Worm (Caenorhabditis elegans): ENCODE results near the gene F53B7.7.

Gene F53B7.7

ce11 chrV:11007651-11008050 is 8.8 kb downstream of the F53B7.7 start:
- peak; percentile 44 for TF ChIP-seq jun-1 (tag; optimal IDR thresholded peaks at IDR 0.05)
- peak; percentile 24 for TF ChIP-seq pqm-1 (tag; optimal IDR thresholded peaks at IDR 0.05)
- no peak for TF ChIP-seq egl-5 (tag; optimal IDR thresholded peaks at IDR 0.05)
- no peak for TF ChIP-seq nhr-77 (tag; optimal IDR thresholded peaks at IDR 0.05)
- TF ChIP-seq ZK546.5 (tag; optimal IDR thresholded peaks at IDR 0.05) = no peak
- peak; percentile 80 for TF ChIP-seq elt-2 (tag; optimal IDR thresholded peaks at IDR 0.05)
- TF ChIP-seq mml-1 (tag; optimal IDR thresholded peaks at IDR 0.05) = no peak

ce11 chrV:11009124-11009524 is 10.2 kb downstream of the F53B7.7 start:
- TF ChIP-seq egl-27 (tag; optimal IDR thresholded peaks at IDR 0.05) = no peak
- TF ChIP-seq aly-2 (tag; optimal IDR thresholded peaks at IDR 0.05) = no peak
- no peak for TF ChIP-seq lsy-12 (tag; optimal IDR thresholded peaks at IDR 0.05)
- no peak for TF ChIP-seq fkh-2 (tag; optimal IDR thresholded peaks at IDR 0.05)
- no peak for TF ChIP-seq nfya-1 (tag; optimal IDR thresholded peaks at IDR 0.05; ENCODE audit: insufficient read depth)
- no peak for TF ChIP-seq ztf-4 (tag; optimal IDR thresholded peaks at IDR 0.05)
- TF ChIP-seq hmg-11 (tag; optimal IDR thresholded peaks at IDR 0.05) = no peak
- TF ChIP-seq mml-1 (tag; optimal IDR thresholded peaks at IDR 0.05) = no peak
- TF ChIP-seq tbx-2 (tag; optimal IDR thresholded peaks at IDR 0.05) = no peak
- no peak for TF ChIP-seq nhr-67 (tag; optimal IDR thresholded peaks at IDR 0.05)
- no peak for TF ChIP-seq ztf-11 (tag; optimal IDR thresholded peaks at IDR 0.05)
- no peak for TF ChIP-seq nhr-76 (tag; optimal IDR thresholded peaks at IDR 0.05)
- TF ChIP-seq lin-15B (tag; optimal IDR thresholded peaks at IDR 0.05) = no peak
- TF ChIP-seq pqm-1 (tag; optimal IDR thresholded peaks at IDR 0.05) = peak; percentile 74
- peak; percentile 40 for TF ChIP-seq jun-1 (tag; optimal IDR thresholded peaks at IDR 0.05)
- no peak for TF ChIP-seq nhr-23 (tag; optimal IDR thresholded peaks at IDR 0.05)
- TF ChIP-seq zag-1 (tag; optimal IDR thresholded peaks at IDR 0.05) = no peak
- TF ChIP-seq ceh-28 (tag; optimal IDR thresholded peaks at IDR 0.05) = no peak
- no peak for TF ChIP-seq eor-1 (tag; optimal IDR thresholded peaks at IDR 0.05)
- TF ChIP-seq lin-39 (tag; optimal IDR thresholded peaks at IDR 0.05) = no peak
- TF ChIP-seq elt-2 (tag; optimal IDR thresholded peaks at IDR 0.05) = peak; percentile 92
- no peak for TF ChIP-seq nhr-12 (tag; optimal IDR thresholded peaks at IDR 0.05)

- no peak for TF ChIP-seq nhr-23 (tag; optimal IDR thresholded peaks at IDR 0.05)
- TF ChIP-seq nfya-1 (tag; optimal IDR thresholded peaks at IDR 0.05; ENCODE audit: insufficient read depth) = no peak
- no peak for TF ChIP-seq egl-27 (tag; optimal IDR thresholded peaks at IDR 0.05)
- no peak for TF ChIP-seq daf-12 (tag; optimal IDR thresholded peaks at IDR 0.05)
- no peak for TF ChIP-seq nhr-77 (tag; optimal IDR thresholded peaks at IDR 0.05)
- no peak for TF ChIP-seq pqm-1 (tag; optimal IDR thresholded peaks at IDR 0.05)
- TF ChIP-seq nhr-76 (tag; optimal IDR thresholded peaks at IDR 0.05) = no peak
- TF ChIP-seq ZK546.5 (tag; optimal IDR thresholded peaks at IDR 0.05) = no peak
- no peak for TF ChIP-seq hmg-11 (tag; optimal IDR thresholded peaks at IDR 0.05)
- TF ChIP-seq nhr-11 (tag; optimal IDR thresholded peaks at IDR 0.05) = no peak
These were observed 11.9 kb downstream of the F53B7.7 start for ce11 chrV:11010768-11011167.

ce11 chrV:11011807-11012206 is 12.9 kb downstream of the F53B7.7 start:
- TF ChIP-seq elt-1 (tag; optimal IDR thresholded peaks at IDR 0.05) (no peak), ceh-82 (tag; optimal IDR thresholded peaks at IDR 0.05) (no peak), lin-15B (tag; optimal IDR thresholded peaks at IDR 0.05) (no peak), nhr-25 (tag; optimal IDR thresholded peaks at IDR 0.05) (peak; percentile 10)

ce11 chrV:11012419-11012818 is 13.5 kb downstream of the F53B7.7 start, which contains the start of gene C13G3.1:
C13G3.1 (minus strand) TSS chrV:11012465.
- TF ChIP-seq lin-39 (tag; optimal IDR thresholded peaks at IDR 0.05) = no peak
- TF ChIP-seq nhr-25 (tag; optimal IDR thresholded peaks at IDR 0.05) = peak; percentile 3

ce11 chrV:11013179-11013578 is 14.3 kb downstream of the F53B7.7 start:
- no peak for TF ChIP-seq ama-1 (optimal IDR thresholded peaks at IDR 0.05)
- TF ChIP-seq nhr-23 (tag; optimal IDR thresholded peaks at IDR 0.05) = no peak
- no peak for TF ChIP-seq ZK546.5 (tag; optimal IDR thresholded peaks at IDR 0.05)
- TF ChIP-seq fkh-2 (tag; optimal IDR thresholded peaks at IDR 0.05) = no peak
- no peak for TF ChIP-seq nhr-237 (tag; optimal IDR thresholded peaks at IDR 0.05)
- TF ChIP-seq elt-2 (tag; optimal IDR thresholded peaks at IDR 0.05) = no peak
- no peak for TF ChIP-seq tbx-2 (tag; optimal IDR thresholded peaks at IDR 0.05)
- TF ChIP-seq snpc-4 (tag; optimal IDR thresholded peaks at IDR 0.05) = no peak
- no peak for TF ChIP-seq ceh-82 (tag; optimal IDR thresholded peaks at IDR 0.05)
- TF ChIP-seq elt-3 (tag; optimal IDR thresholded peaks at IDR 0.05) = no peak
- TF ChIP-seq fkh-10 (GFP tag; optimal IDR thresholded peaks at IDR 0.05) = no peak
- no peak for TF ChIP-seq ceh-28 (tag; optimal IDR thresholded peaks at IDR 0.05)
- no peak for TF ChIP-seq fos-1 (tag; optimal IDR thresholded peaks at IDR 0.05)
- TF ChIP-seq nhr-11 (tag; optimal IDR thresholded peaks at IDR 0.05) = no peak
- no peak for TF ChIP-seq ztf-11 (tag; optimal IDR thresholded peaks at IDR 0.05)

Measured in whole organism, L3 larva.